Worm (Caenorhabditis elegans): Measurements from ENCODE around the gene T24C2.3.

The T24C2.3 gene

ce11 chrX:14543224-14543623 is at the start of gene T24C2.3:
T24C2.3 (plus strand) TSS chrX:14543524.
- TF ChIP-seq zag-1 (tag; optimal IDR thresholded peaks at IDR 0.05) (no peak), ceh-88 (GFP tag; IDR thresholded peaks at IDR 0.05) (no peak), lin-35 (GFP tag; optimal IDR thresholded peaks at IDR 0.05) (no peak), pqm-1 (tag; optimal IDR thresholded peaks at IDR 0.05) (no peak), jun-1 (tag; optimal IDR thresholded peaks at IDR 0.05) (no peak), unc-62 (GFP tag; optimal IDR thresholded peaks at IDR 0.05) (no peak), snpc-4 (tag; optimal IDR thresholded peaks at IDR 0.05) (no peak), nhr-12 (tag; optimal IDR thresholded peaks at IDR 0.05) (no peak), unc-98 (GFP tag; IDR thresholded peaks at IDR 0.05) (no peak), fos-1 (tag; optimal IDR thresholded peaks at IDR 0.05) (no peak), F16B12.6 (tag; optimal IDR thresholded peaks at IDR 0.05) (no peak), mab-9 (GFP tag; IDR thresholded peaks at IDR 0.05) (no peak), lir-3 (tag; optimal IDR thresholded peaks at IDR 0.05; ENCODE audit: poor library complexity) (no peak), nhr-19 (GFP tag; conservative IDR thresholded peaks at IDR 0.05) (no peak), lin-39 (tag; optimal IDR thresholded peaks at IDR 0.05) (no peak), vab-15 (tag; optimal IDR thresholded peaks at IDR 0.05) (no peak), lin-15B (tag; optimal IDR thresholded peaks at IDR 0.05) (no peak), nhr-71 (tag; optimal IDR thresholded peaks at IDR 0.05) (no peak), nhr-20 (tag; optimal IDR thresholded peaks at IDR 0.05) (no peak)

ce11 chrX:14495075-14495474 is 48.2 kb upstream of the T24C2.3 start:
- TF ChIP-seq rnt-1 (tag; optimal IDR thresholded peaks at IDR 0.05) (peak; percentile 16), lin-14 (GFP tag; optimal IDR thresholded peaks at IDR 0.05) (peak; percentile 73), jun-1 (tag; optimal IDR thresholded peaks at IDR 0.05) (no peak)

ce11 chrX:14495785-14496184 is 47.5 kb upstream of the T24C2.3 start, which contains the start of gene ztf-14:
ztf-14 (plus strand) TSS chrX:14496085.
- TF ChIP-seq efl-1 (optimal IDR thresholded peaks at IDR 0.05) = no peak
- TF ChIP-seq efl-1 (GFP tag; optimal IDR thresholded peaks at IDR 0.05 in 1 of 2) = peak in 1 of 2 experiments; percentile 15
- TF ChIP-seq ces-1 (GFP tag; optimal IDR thresholded peaks at IDR 0.05) = no peak

ce11 chrX:14496545-14496944 is 46.8 kb upstream of the T24C2.3 start:
- no peak for TF ChIP-seq alr-1 (tag; optimal IDR thresholded peaks at IDR 0.05; ENCODE audit: borderline replicate concordance)
- TF ChIP-seq xbp-1 (tag; optimal IDR thresholded peaks at IDR 0.05) = no peak
- TF ChIP-seq unc-30 (tag; optimal IDR thresholded peaks at IDR 0.05) = no peak
- TF ChIP-seq nhr-76 (tag; optimal IDR thresholded peaks at IDR 0.05) = no peak
- peak; percentile 61 for TF ChIP-seq lin-14 (GFP tag; optimal IDR thresholded peaks at IDR 0.05)
- TF ChIP-seq nhr-71 (tag; optimal IDR thresholded peaks at IDR 0.05) = peak; percentile 22
- no peak for TF ChIP-seq fkh-10 (GFP tag; optimal IDR thresholded peaks at IDR 0.05)
- peak; percentile 30 for TF ChIP-seq rnt-1 (tag; optimal IDR thresholded peaks at IDR 0.05)
- no peak for TF ChIP-seq nhr-11 (tag; optimal IDR thresholded peaks at IDR 0.05)
- peak; percentile 64 for TF ChIP-seq unc-130 (tag; optimal IDR thresholded peaks at IDR 0.05)
- TF ChIP-seq F16B12.6 (tag; optimal IDR thresholded peaks at IDR 0.05) = no peak

- TF ChIP-seq efl-1 (optimal IDR thresholded peaks at IDR 0.05) = no peak
- peak in 1 of 2 experiments; percentile 3 for TF ChIP-seq efl-1 (GFP tag; optimal IDR thresholded peaks at IDR 0.05 in 1 of 2)
- TF ChIP-seq pag-3 (tag; optimal IDR thresholded peaks at IDR 0.05; ENCODE audit: borderline replicate concordance, insufficient read depth) = peak; percentile 50
- TF ChIP-seq mep-1 (tag; optimal IDR thresholded peaks at IDR 0.05) = peak; percentile 30
- TF ChIP-seq fkh-8 (tag; optimal IDR thresholded peaks at IDR 0.05) = no peak
- TF ChIP-seq elt-3 (tag; optimal IDR thresholded peaks at IDR 0.05) = peak in 1 of 6 experiments; percentile 46
These were observed 43.4 kb upstream of the T24C2.3 start for ce11 chrX:14499830-14500409.
